Fruit fly (Drosophila melanogaster) ovary, adult (tissue): Measurements from ENCODE around the gene Gr5a.
A peak's percentile ranks its signal among the peaks of the same experiment; 100 is the strongest.

Source experiments
- CG17801 ChIP-seq: fragments of 200-800 bp; optimal IDR thresholded peaks from 2 replicates; lab custom pipeline; 2019; ENCODE audit warnings: missing biosample characterization, mild to moderate bottlenecking, missing genetic modification characterization, moderate library complexity; ENCODE audit not compliant: partially characterized antibody

The Gr5a gene

dm6 chrX:5679933-5680667 is at the start of gene Gr5a, which contains the start of gene Tre1:
Gr5a (plus strand) TSS chrX:5680617.
Tre1 (minus strand) TSS chrX:5679977.
- TF ChIP-seq CG17801 (GFP tag; lab: Kevin White, UChicago), result no peak

dm6 chrX:5634714-5635113 is 45.7 kb upstream of the Gr5a start:
- no peak for TF ChIP-seq CG17801 (GFP tag; lab: Kevin White, UChicago)

- no peak for TF ChIP-seq CG17801 (GFP tag; lab: Kevin White, UChicago)
Observed at dm6 chrX:5636529-5637099, 43.8 kb upstream of the Gr5a start.

- no peak for TF ChIP-seq CG17801 (GFP tag; lab: Kevin White, UChicago)
Observed at dm6 chrX:5637543-5637942, 42.9 kb upstream of the Gr5a start.

- TF ChIP-seq CG17801 (GFP tag; lab: Kevin White, UChicago), result no peak
Observed at dm6 chrX:5638588-5638987, 41.8 kb upstream of the Gr5a start.

- TF ChIP-seq CG17801 (GFP tag; lab: Kevin White, UChicago), result no peak
Observed at dm6 chrX:5639083-5639482, 41.3 kb upstream of the Gr5a start.

dm6 chrX:5646228-5646627 is 34.2 kb upstream of the Gr5a start:
- TF ChIP-seq CG17801 (GFP tag; lab: Kevin White, UChicago), result no peak

- TF ChIP-seq CG17801 (GFP tag; lab: Kevin White, UChicago), result no peak
Observed at dm6 chrX:5648437-5648959, 31.9 kb upstream of the Gr5a start, which contains the start of gene OtopLa. OtopLa (minus strand) TSS chrX:5648487.

- TF ChIP-seq CG17801 (GFP tag; lab: Kevin White, UChicago), result no peak
Observed at dm6 chrX:5649387-5649786, 31.0 kb upstream of the Gr5a start.

dm6 chrX:5649998-5650397 is 30.4 kb upstream of the Gr5a start:
- no peak for TF ChIP-seq CG17801 (GFP tag; lab: Kevin White, UChicago)

dm6 chrX:5661971-5662370 is 18.4 kb upstream of the Gr5a start:
- TF ChIP-seq CG17801 (GFP tag; lab: Kevin White, UChicago), result no peak

- TF ChIP-seq CG17801 (GFP tag; lab: Kevin White, UChicago), result no peak
Observed at dm6 chrX:5662761-5663160, 17.7 kb upstream of the Gr5a start, which contains the start of gene OtopLc. OtopLc (minus strand) TSS chrX:5662861.

dm6 chrX:5664222-5664621 is 16.2 kb upstream of the Gr5a start:
- no peak for TF ChIP-seq CG17801 (GFP tag; lab: Kevin White, UChicago)

dm6 chrX:5665902-5666301 is 14.5 kb upstream of the Gr5a start, which contains the start of the genes Sirt4 and CG4119:
Sirt4 (minus strand) TSS chrX:5665940.
CG4119 (plus strand) TSS chrX:5666052.
- TF ChIP-seq CG17801 (GFP tag; lab: Kevin White, UChicago), result peak; percentile 25

- no peak for TF ChIP-seq CG17801 (GFP tag; lab: Kevin White, UChicago)
Observed at dm6 chrX:5671537-5672029, 8.8 kb upstream of the Gr5a start, which contains the start of gene Rab18. Rab18 (minus strand) TSS chrX:5671812.
